Worm (Caenorhabditis elegans): ENCODE measurements around the gene T15B7.15.

Gene T15B7.15

DNA sequence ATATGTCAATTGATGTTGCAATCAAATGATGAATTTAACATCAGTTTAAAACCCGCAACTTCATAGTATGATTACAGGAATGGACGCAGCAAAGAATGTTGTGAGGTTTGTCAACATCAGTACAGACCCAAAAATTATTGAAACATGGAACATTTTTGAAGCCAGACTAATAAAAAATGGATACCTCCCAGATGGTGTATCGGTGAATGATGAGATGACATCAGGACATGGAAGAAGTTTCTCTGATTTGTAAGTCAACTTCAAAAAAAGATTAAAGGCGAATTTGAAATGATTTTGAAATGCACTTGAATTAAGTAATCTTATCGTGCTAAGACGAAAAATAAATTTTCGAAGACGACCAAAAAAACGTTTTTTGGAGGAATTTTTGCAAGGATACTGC lies 24.6 kb downstream of the T15B7.15 start:
- TF ChIP-seq unc-55 (GFP tag; optimal IDR thresholded peaks at IDR 0.05): no peak
- TF ChIP-seq R02D3.7 (tag; optimal IDR thresholded peaks at IDR 0.05): no peak
- no peak for TF ChIP-seq nhr-11 (tag; optimal IDR thresholded peaks at IDR 0.05)
- no peak for TF ChIP-seq unc-62 (GFP tag; optimal IDR thresholded peaks at IDR 0.05)
- TF ChIP-seq nhr-25 (tag; optimal IDR thresholded peaks at IDR 0.05): no peak
- TF ChIP-seq crh-2 (tag; optimal IDR thresholded peaks at IDR 0.05): no peak
- TF ChIP-seq lin-39 (tag; optimal IDR thresholded peaks at IDR 0.05): no peak
- TF ChIP-seq gmeb-1 (tag; optimal IDR thresholded peaks at IDR 0.05): no peak
- TF ChIP-seq C34F6.9 (tag; optimal IDR thresholded peaks at IDR 0.05): no peak

- peak; percentile 91 for TF ChIP-seq fos-1 (tag; optimal IDR thresholded peaks at IDR 0.05)
- TF ChIP-seq ztf-4 (tag; optimal IDR thresholded peaks at IDR 0.05): no peak
Observed at ce11 chrV:6811863-6812262, 26.6 kb downstream of the T15B7.15 start.

DNA sequence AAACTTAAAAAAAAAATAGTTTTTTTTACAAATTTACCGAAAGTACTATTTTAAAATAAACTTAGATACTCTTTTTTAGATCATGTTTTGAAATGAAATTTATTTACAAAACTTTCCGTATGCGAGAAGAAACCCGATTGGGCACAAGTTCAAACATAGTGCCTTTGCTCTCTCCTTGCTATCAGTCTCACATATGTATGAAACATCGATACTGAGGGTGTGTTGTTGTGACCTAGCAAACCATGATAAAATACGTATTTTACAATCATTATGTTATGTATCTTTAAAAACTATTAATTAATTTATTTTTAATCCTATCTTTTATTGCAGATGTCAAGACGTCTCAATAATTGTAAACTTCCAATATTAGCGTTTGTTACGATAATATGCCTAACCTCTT lies 28.4 kb downstream of the T15B7.15 start:
- TF ChIP-seq fos-1 (tag; optimal IDR thresholded peaks at IDR 0.05) (peak; percentile 93), zag-1 (tag; optimal IDR thresholded peaks at IDR 0.05) (no peak)

DNA sequence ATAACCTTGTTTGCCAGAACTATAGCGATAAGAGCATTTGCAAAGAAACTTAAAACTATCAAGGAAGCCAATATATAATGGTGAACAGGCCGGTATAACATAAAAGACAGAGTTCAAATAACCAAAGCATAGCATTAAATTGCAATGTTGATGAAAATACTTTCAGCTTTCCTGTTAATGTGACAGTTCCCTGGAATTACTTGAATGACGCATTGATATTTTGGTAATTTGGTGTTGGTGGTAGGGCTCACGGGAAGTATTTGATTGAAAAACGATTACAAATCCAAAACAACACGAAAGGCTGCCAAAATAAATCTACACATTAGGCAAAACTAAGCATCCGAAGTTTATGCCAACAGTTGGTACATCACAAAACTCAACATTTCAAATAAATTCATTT lies 29.5 kb downstream of the T15B7.15 start, which contains the start of gene dmsr-16:
Gene dmsr-16 (minus strand): TSS at position 101 of the 400 bp plus-strand sequence.
- TF ChIP-seq lin-39 (tag; optimal IDR thresholded peaks at IDR 0.05) (no peak), C34F6.9 (tag; optimal IDR thresholded peaks at IDR 0.05) (no peak), mdl-1 (tag; optimal IDR thresholded peaks at IDR 0.05) (no peak), crh-2 (tag; optimal IDR thresholded peaks at IDR 0.05) (no peak), ceh-16 (tag; optimal IDR thresholded peaks at IDR 0.05) (no peak), fos-1 (tag; optimal IDR thresholded peaks at IDR 0.05) (no peak), unc-55 (GFP tag; optimal IDR thresholded peaks at IDR 0.05) (no peak), snpc-4 (tag; optimal IDR thresholded peaks at IDR 0.05) (no peak), nhr-6 (tag; optimal IDR thresholded peaks at IDR 0.05) (no peak), mbf-1 (tag; optimal IDR thresholded peaks at IDR 0.05) (no peak), skn-1 (tag; optimal IDR thresholded peaks at IDR 0.05) (no peak), elt-1 (tag; optimal IDR thresholded peaks at IDR 0.05) (no peak), nhr-12 (tag; optimal IDR thresholded peaks at IDR 0.05) (no peak), unc-62 (GFP tag; optimal IDR thresholded peaks at IDR 0.05) (no peak), unc-39 (tag; optimal IDR thresholded peaks at IDR 0.05) (no peak)

DNA sequence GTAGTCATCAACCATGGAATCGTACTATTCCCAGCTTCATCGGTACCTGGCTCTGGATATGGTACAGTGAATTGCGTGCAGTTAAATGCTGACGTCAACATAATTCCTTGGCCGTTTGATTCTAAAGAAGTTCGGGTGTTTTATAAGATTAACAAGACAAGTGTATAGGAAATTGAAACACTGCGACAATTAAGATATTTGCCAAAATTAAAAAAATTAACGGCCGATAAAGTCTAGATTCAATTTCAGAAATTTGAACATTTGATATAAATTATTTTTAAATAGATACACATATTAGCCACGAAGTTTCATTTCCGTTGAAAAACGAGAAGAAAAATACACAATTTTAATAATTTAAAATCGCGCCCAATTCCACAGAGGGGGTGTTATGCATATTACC lies 32.1 kb downstream of the T15B7.15 start, which contains the start of gene dmsr-12:
Gene dmsr-12 (minus strand): TSS at position 101 of the 400 bp plus-strand sequence.
- TF ChIP-seq nhr-237 (tag; optimal IDR thresholded peaks at IDR 0.05): no peak
- no peak for TF ChIP-seq mdl-1 (tag; optimal IDR thresholded peaks at IDR 0.05)
- TF ChIP-seq elt-3 (tag; optimal IDR thresholded peaks at IDR 0.05): no peak
- no peak for TF ChIP-seq crh-2 (tag; optimal IDR thresholded peaks at IDR 0.05)

DNA sequence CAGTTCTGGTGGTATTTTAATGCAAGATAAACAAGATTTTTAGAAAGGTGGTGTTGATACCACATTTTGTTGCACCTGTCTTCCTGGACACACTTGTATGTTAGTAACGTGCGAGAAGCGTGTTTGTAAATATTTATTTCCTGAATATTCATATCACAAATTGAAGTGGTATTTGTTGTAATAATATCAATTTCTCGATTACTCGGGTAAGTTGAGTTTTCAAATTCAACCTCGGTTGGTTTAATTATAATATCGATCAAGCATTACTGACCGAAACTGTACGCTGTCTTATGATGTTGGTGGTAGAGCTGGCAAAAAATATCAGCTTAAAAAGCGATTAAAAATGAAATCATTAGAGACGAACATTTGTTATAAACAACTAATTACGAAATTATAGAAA lies 34.5 kb downstream of the T15B7.15 start, which contains the start of gene dmsr-11:
Gene dmsr-11 (minus strand): TSS at position 101 of the 400 bp plus-strand sequence.
- TF ChIP-seq nhr-10 (tag; optimal IDR thresholded peaks at IDR 0.05) (no peak), fos-1 (tag; optimal IDR thresholded peaks at IDR 0.05) (no peak), dmd-4 (tag; optimal IDR thresholded peaks at IDR 0.05) (no peak), mbf-1 (tag; optimal IDR thresholded peaks at IDR 0.05) (no peak), C34F6.9 (tag; optimal IDR thresholded peaks at IDR 0.05) (no peak), unc-62 (GFP tag; optimal IDR thresholded peaks at IDR 0.05) (no peak), nhr-21 (tag; optimal IDR thresholded peaks at IDR 0.05) (no peak), snpc-4 (tag; optimal IDR thresholded peaks at IDR 0.05) (no peak), lin-11 (tag; optimal IDR thresholded peaks at IDR 0.05) (no peak), Y55F3AM.14 (GFP tag; optimal IDR thresholded peaks at IDR 0.05) (no peak), sma-3 (GFP tag; optimal IDR thresholded peaks at IDR 0.05) (no peak), lsy-2 (tag; optimal IDR thresholded peaks at IDR 0.05) (no peak), ztf-4 (tag; optimal IDR thresholded peaks at IDR 0.05) (no peak), R02D3.7 (tag; optimal IDR thresholded peaks at IDR 0.05) (no peak), zag-1 (tag; optimal IDR thresholded peaks at IDR 0.05) (no peak), ZK546.5 (tag; optimal IDR thresholded peaks at IDR 0.05) (no peak), lin-13 (GFP tag; optimal IDR thresholded peaks at IDR 0.05) (no peak), nhr-77 (tag; optimal IDR thresholded peaks at IDR 0.05) (no peak), unc-39 (tag; optimal IDR thresholded peaks at IDR 0.05) (no peak), ztf-11 (tag; optimal IDR thresholded peaks at IDR 0.05) (no peak)

Measured in whole organism, L2 larva.